Worm (Caenorhabditis elegans) whole organism, midembryonic: ENCODE data around the gene F22E12.1.

Experiments used
- T22C8.4 ChIP-seq: fragments of 200-800 bp; sonication (Bioruptor generic); IDR thresholded peaks from 2 replicates; pipeline ENCODE4 v1.3.6; 2022; ENCODE audit warnings: missing genetic modification characterization, missing compliant biosample characterization
- cog-1 ChIP-seq: sonication (generic microtip); optimal IDR thresholded peaks from 2 replicates; lab custom pipeline; 2016; ENCODE audit warnings: missing genetic modification characterization, missing compliant biosample characterization
- flt-1 ChIP-seq: fragments of 200-800 bp; sonication (Bioruptor generic); IDR thresholded peaks from 2 replicates; pipeline ENCODE4 v1.3.6; 2022; ENCODE audit warnings: missing genetic modification characterization, missing compliant biosample characterization
- klf-2 ChIP-seq: fragments of 200-800 bp; sonication (Bioruptor generic); conservative IDR thresholded peaks from 2 replicates; pipeline ENCODE4 v1.3.6; 2022; ENCODE audit warnings: missing genetic modification reagents, missing genetic modification characterization, missing compliant biosample characterization
- med-1 ChIP-seq: sonication (generic microtip); optimal IDR thresholded peaks from 2 replicates; lab custom pipeline; 2017; ENCODE audit warnings: missing genetic modification characterization, mild to moderate bottlenecking, missing compliant biosample characterization, antibody characterized with exemption, missing genetic modification reagents; ENCODE audit not compliant: insufficient read depth
- ztf-29 ChIP-seq: fragments of 200-800 bp; sonication (Bioruptor generic); IDR thresholded peaks from 2 replicates; pipeline ENCODE4 v1.3.6; 2022; ENCODE audit warnings: missing genetic modification reagents, missing genetic modification characterization, missing compliant biosample characterization

ce11 chrV:10489998-10490397 lies 32.9 kb upstream of the F22E12.1 start, which contains the start of gene ncx-5:
- TF ChIP-seq flt-1 (no peak), cog-1 (tag; lab: Kevin White, UChicago) (no peak), klf-2 (no peak), T22C8.4 (GFP tag; lab: Robert Waterston, UW) (no peak), med-1 (GFP tag; lab: Kevin White, UChicago) (no peak), ztf-29 (GFP tag; lab: Robert Waterston, UW) (no peak)
